Worm (Caenorhabditis elegans): Measurements from ENCODE around the gene pals-21.

ce11 chrIII:1389988-1390387, 9.6 kb upstream of the pals-21 start:
- TF ChIP-seq dao-5 (tag; optimal IDR thresholded peaks at IDR 0.05) (no peak), him-1 (tag; optimal IDR thresholded peaks at IDR 0.05) (no peak)
